Worm (Caenorhabditis elegans) whole organism, L1 larva: ENCODE results near the gene nspc-18.

Experiments used
- C04F5.9 ChIP-seq: sonication (generic microtip); optimal IDR thresholded peaks from 2 replicates; lab custom pipeline; 2016; ENCODE audit warnings: missing genetic modification characterization, missing compliant biosample characterization
- Y116A8C.19 ChIP-seq: sonication (generic microtip); optimal IDR thresholded peaks from 2 replicates; lab custom pipeline; 2016; ENCODE audit warnings: missing compliant biosample characterization, missing genetic modification characterization, borderline replicate concordance
- aly-2 ChIP-seq: fragments of 150-350 bp; optimal IDR thresholded peaks from 2 replicates; lab custom pipeline; 2014; ENCODE audit warnings: missing biosample characterization, missing genetic modification characterization
- ama-1 ChIP-seq: fragments of 150-350 bp; optimal IDR thresholded peaks from 2 replicates; lab custom pipeline; 2014
- blmp-1 ChIP-seq: fragments of 150-350 bp; optimal IDR thresholded peaks from 2 replicates; lab custom pipeline; 2014; ENCODE audit warnings: missing biosample characterization, missing genetic modification characterization
- ceh-63 ChIP-seq: fragments of 200-800 bp; sonication (Bioruptor generic); optimal IDR thresholded peaks from 2 replicates; lab custom pipeline; 2018; ENCODE audit warnings: mild to moderate bottlenecking, missing genetic modification characterization, missing compliant biosample characterization
- ceh-82 ChIP-seq, 3 experiments: fragments of 150-350 bp in 1 of 3; sonication (generic microtip) in 2 of 3; optimal IDR thresholded peaks; 2 replicates each; lab custom pipeline; 2014 to 2017; ENCODE audit warnings: missing biosample characterization in 3 of 3, missing genetic modification characterization in 3 of 3
- dsc-1 ChIP-seq: sonication (generic microtip); optimal IDR thresholded peaks from 2 replicates; lab custom pipeline; 2016; ENCODE audit warnings: mild to moderate bottlenecking, missing genetic modification characterization, missing compliant biosample characterization
- efl-1 ChIP-seq, 4 experiments: fragments of 150-350 bp; optimal IDR thresholded peaks in 3 of 4; peaks in 1 of 4; 1 replicate in 1 of 4; 2 replicates in 3 of 4; lab custom pipeline; 2014; ENCODE audit warnings: missing biosample characterization in 2 of 4, missing genetic modification characterization in 2 of 4, missing genetic modification reagents in 2 of 4
- elt-2 ChIP-seq: sonication (generic microtip); optimal IDR thresholded peaks from 2 replicates; lab custom pipeline; 2016; ENCODE audit warnings: missing genetic modification characterization, mild to moderate bottlenecking, inconsistent platforms, missing compliant biosample characterization, missing genetic modification reagents
- elt-3 ChIP-seq, 6 experiments: fragments of 150-350 bp in 1 of 6; sonication (generic microtip); optimal IDR thresholded peaks; 2 replicates each; lab custom pipeline; 2017 to 2018; ENCODE audit warnings: missing biosample characterization in 6 of 6, missing genetic modification characterization in 6 of 6, inconsistent platforms in 1 of 6
- fkh-8 ChIP-seq: sonication (generic microtip); optimal IDR thresholded peaks from 2 replicates; lab custom pipeline; 2016; ENCODE audit warnings: mild to moderate bottlenecking, missing genetic modification characterization, missing compliant biosample characterization
- isw-1 ChIP-seq: fragments of 200-800 bp; sonication (Bioruptor generic); IDR thresholded peaks from 2 replicates; pipeline ENCODE4 v1.3.6; 2022; ENCODE audit warnings: missing genetic modification characterization, missing compliant biosample characterization
- jun-1 ChIP-seq: fragments of 150-350 bp; optimal IDR thresholded peaks from 2 replicates; lab custom pipeline; 2014; ENCODE audit warnings: missing biosample characterization, missing genetic modification reagents, missing genetic modification characterization
- lin-14 ChIP-seq: fragments of 200-800 bp; sonication (Bioruptor generic); optimal IDR thresholded peaks from 2 replicates; lab custom pipeline; 2018; ENCODE audit warnings: mild to moderate bottlenecking, missing genetic modification characterization, moderate library complexity, missing compliant biosample characterization
- lir-3 ChIP-seq: sonication (generic microtip); optimal IDR thresholded peaks from 2 replicates; lab custom pipeline; 2016; ENCODE audit warnings: mild to moderate bottlenecking, missing genetic modification characterization, moderate library complexity, missing compliant biosample characterization; ENCODE audit not compliant: poor library complexity
- lsy-2 ChIP-seq, 2 experiments: fragments of 150-350 bp; optimal IDR thresholded peaks; 2 replicates each; lab custom pipeline; 2014; ENCODE audit warnings: missing biosample characterization in 2 of 2, missing genetic modification characterization in 2 of 2
- mdl-1 ChIP-seq, 2 experiments: fragments of 150-350 bp; optimal IDR thresholded peaks; 2 replicates each; lab custom pipeline; 2014 to 2017; ENCODE audit warnings: missing biosample characterization in 2 of 2, missing genetic modification characterization in 2 of 2, inconsistent platforms in 1 of 2
- mef-2 ChIP-seq: fragments of 150-350 bp; optimal IDR thresholded peaks from 2 replicates; lab custom pipeline; 2014; ENCODE audit warnings: missing biosample characterization, missing genetic modification characterization
- mep-1 ChIP-seq: fragments of 150-350 bp; optimal IDR thresholded peaks from 2 replicates; lab custom pipeline; 2014; ENCODE audit warnings: missing biosample characterization, missing genetic modification characterization
- nhr-12 ChIP-seq: sonication (generic microtip); optimal IDR thresholded peaks from 2 replicates; lab custom pipeline; 2017; ENCODE audit warnings: missing biosample characterization, missing genetic modification characterization
- nhr-19 ChIP-seq: fragments of 200-800 bp; sonication (Bioruptor generic); conservative IDR thresholded peaks from 2 replicates; pipeline ENCODE4 v1.3.6; 2022; ENCODE audit warnings: missing genetic modification characterization, missing compliant biosample characterization
- nhr-20 ChIP-seq: sonication (generic microtip); optimal IDR thresholded peaks from 2 replicates; lab custom pipeline; 2016; ENCODE audit warnings: mild to moderate bottlenecking, missing genetic modification characterization, missing compliant biosample characterization
- nhr-237 ChIP-seq: fragments of 150-350 bp; optimal IDR thresholded peaks from 2 replicates; lab custom pipeline; 2014; ENCODE audit warnings: missing biosample characterization, missing genetic modification characterization
- nhr-71 ChIP-seq: sonication (generic microtip); optimal IDR thresholded peaks from 2 replicates; lab custom pipeline; 2016; ENCODE audit warnings: mild to moderate bottlenecking, missing genetic modification characterization, moderate library complexity, missing compliant biosample characterization
- nhr-84 ChIP-seq: sonication (generic microtip); optimal IDR thresholded peaks from 2 replicates; lab custom pipeline; 2017; ENCODE audit warnings: missing biosample characterization, missing genetic modification characterization
- nhr-85 ChIP-seq: sonication (generic microtip); peaks from one replicate; lab custom pipeline; 2016; ENCODE audit warnings: missing genetic modification characterization, inconsistent platforms, missing compliant biosample characterization
- pag-3 ChIP-seq: sonication (generic microtip); optimal IDR thresholded peaks from 2 replicates; lab custom pipeline; 2017; ENCODE audit warnings: missing genetic modification characterization, mild to moderate bottlenecking, missing compliant biosample characterization, antibody characterized with exemption, borderline replicate concordance; ENCODE audit not compliant: insufficient read depth
- rnt-1 ChIP-seq: sonication (generic microtip); optimal IDR thresholded peaks from 2 replicates; lab custom pipeline; 2016; ENCODE audit warnings: mild to moderate bottlenecking, missing genetic modification characterization, moderate library complexity, missing compliant biosample characterization
- snpc-4 ChIP-seq: fragments of 150-350 bp; optimal IDR thresholded peaks from 2 replicates; lab custom pipeline; 2014; ENCODE audit warnings: missing biosample characterization, missing genetic modification characterization
- snu-23 ChIP-seq: sonication (generic microtip); optimal IDR thresholded peaks from 2 replicates; lab custom pipeline; 2016; ENCODE audit warnings: missing genetic modification characterization, missing compliant biosample characterization
- swsn-7 ChIP-seq: sonication (generic microtip); optimal IDR thresholded peaks from 2 replicates; lab custom pipeline; 2016; ENCODE audit warnings: missing genetic modification characterization, missing compliant biosample characterization
- unc-30 ChIP-seq: sonication (generic microtip); optimal IDR thresholded peaks from 2 replicates; lab custom pipeline; 2017; ENCODE audit warnings: missing biosample characterization, missing genetic modification characterization
- unc-62 ChIP-seq: fragments of 150-350 bp; optimal IDR thresholded peaks from 2 replicates; lab custom pipeline; 2014; ENCODE audit warnings: missing biosample characterization, missing genetic modification reagents, missing genetic modification characterization
- ztf-11 ChIP-seq, 2 experiments: sonication (generic microtip); optimal IDR thresholded peaks; 2 replicates each; lab custom pipeline; 2016 to 2017; ENCODE audit warnings: missing genetic modification characterization in 2 of 2, missing biosample characterization in 1 of 2, missing compliant biosample characterization in 1 of 2

nspc-18 gene

ce11 chrX:14527559-14527958, at the start of gene nspc-18:
nspc-18 (minus strand) TSS chrX:14527659.
- TF ChIP-seq fkh-8 (no peak), efl-1 (optimal IDR thresholded peaks at IDR 0.05; lab: Kevin White, UChicago) (no peak), efl-1 (GFP tag; optimal IDR thresholded peaks at IDR 0.05 in 1 of 2; lab: Kevin White, UChicago) (peak in 1 of 2 experiments; percentile 1)

- TF ChIP-seq lin-14 (peak; percentile 62), elt-3 (tag; optimal IDR thresholded peaks at IDR 0.05; lab: Kevin White, UChicago) (peak in 2 of 6 experiments; percentile 68 to 75), aly-2 (tag; lab: Kevin White, UChicago) (no peak), efl-1 (optimal IDR thresholded peaks at IDR 0.05; lab: Kevin White, UChicago) (no peak), efl-1 (GFP tag; optimal IDR thresholded peaks at IDR 0.05 in 1 of 2; lab: Kevin White, UChicago) (peak in 1 of 2 experiments; percentile 0), unc-30 (tag; lab: Kevin White, UChicago) (no peak), lir-3 (no peak), nhr-85 (tag; lab: Kevin White, UChicago) (peak; percentile 94), mef-2 (tag; lab: Kevin White, UChicago) (no peak), unc-62 (GFP tag; lab: Kevin White, UChicago) (no peak), Y116A8C.19 (tag; lab: Kevin White, UChicago) (no peak), blmp-1 (tag; lab: Kevin White, UChicago) (peak; percentile 97), rnt-1 (tag; lab: Kevin White, UChicago) (peak; percentile 4), C04F5.9 (tag; lab: Kevin White, UChicago) (no peak), mep-1 (peak; percentile 57), nhr-20 (tag; lab: Kevin White, UChicago) (peak; percentile 37), dsc-1 (tag; lab: Kevin White, UChicago) (no peak), isw-1 (GFP tag; lab: Robert Waterston, UW) (no peak), snu-23 (GFP tag; lab: Kevin White, UChicago) (peak; percentile 9), nhr-19 (GFP tag; lab: Robert Waterston, UW) (no peak), pag-3 (tag; lab: Kevin White, UChicago) (no peak), lsy-2 (tag; optimal IDR thresholded peaks at IDR 0.05; lab: Kevin White, UChicago) (peak in 1 of 2 experiments; percentile 16)
- TF ChIP-seq, all 84 proteins: peak for 10
Measured at ce11 chrX:14575920-14576319, 48.5 kb upstream of the nspc-18 start.

- TF ChIP-seq nhr-237 (no peak), swsn-7 (no peak), Y116A8C.19 (tag; lab: Kevin White, UChicago) (no peak), nhr-84 (tag; lab: Kevin White, UChicago) (no peak), ceh-63 (GFP tag; lab: Kevin White, UChicago) (no peak), nhr-12 (tag; lab: Kevin White, UChicago) (no peak), ztf-11 (tag; optimal IDR thresholded peaks at IDR 0.05; lab: Kevin White, UChicago) (no peak), jun-1 (no peak), efl-1 (optimal IDR thresholded peaks at IDR 0.05; lab: Kevin White, UChicago) (no peak), efl-1 (GFP tag; optimal IDR thresholded peaks at IDR 0.05 in 1 of 2; lab: Kevin White, UChicago) (no peak), unc-30 (tag; lab: Kevin White, UChicago) (no peak), ceh-82 (tag; optimal IDR thresholded peaks at IDR 0.05; lab: Kevin White, UChicago) (no peak)
Measured at ce11 chrX:14572419-14572818, 45.0 kb upstream of the nspc-18 start, which contains the start of gene lron-1. lron-1 (plus strand) TSS chrX:14572719.

ce11 chrX:14571277-14571676, 43.8 kb upstream of the nspc-18 start:
- TF ChIP-seq Y116A8C.19 (tag; lab: Kevin White, UChicago), result no peak
- TF ChIP-seq swsn-7, result no peak
- TF ChIP-seq isw-1 (GFP tag; lab: Robert Waterston, UW), result no peak
- TF ChIP-seq mdl-1 (tag; optimal IDR thresholded peaks at IDR 0.05; lab: Kevin White, UChicago), result no peak
- TF ChIP-seq lsy-2 (tag; optimal IDR thresholded peaks at IDR 0.05; lab: Kevin White, UChicago), result no peak
- TF ChIP-seq ama-1, result no peak
- no peak for TF ChIP-seq unc-62 (GFP tag; lab: Kevin White, UChicago)

- no peak for TF ChIP-seq snpc-4 (tag; lab: Kevin White, UChicago)
- peak; percentile 4 for TF ChIP-seq elt-2 (tag; lab: Kevin White, UChicago)
- TF ChIP-seq nhr-71 (tag; lab: Kevin White, UChicago), result no peak
- no peak for TF ChIP-seq lsy-2 (tag; optimal IDR thresholded peaks at IDR 0.05; lab: Kevin White, UChicago)
- no peak for TF ChIP-seq elt-3 (tag; optimal IDR thresholded peaks at IDR 0.05; lab: Kevin White, UChicago)
- peak; percentile 56 for TF ChIP-seq nhr-85 (tag; lab: Kevin White, UChicago)
Measured at ce11 chrX:14568258-14568763, 40.9 kb upstream of the nspc-18 start.
